Worm (Caenorhabditis elegans) whole organism, late embryonic: ENCODE results near the gene Y51H4A.13.

ENCODE experiments used
- T23F11.4 ChIP-seq: fragments of 200-800 bp; sonication (Bioruptor generic); optimal IDR thresholded peaks from 2 replicates; lab custom pipeline; 2018; ENCODE audit warnings: mild to moderate bottlenecking, missing genetic modification characterization, missing compliant biosample characterization
- ahr-1 ChIP-seq: sonication (generic microtip); optimal IDR thresholded peaks from 2 replicates; lab custom pipeline; 2016; ENCODE audit warnings: missing genetic modification characterization, missing compliant biosample characterization
- mec-3 ChIP-seq: sonication (generic microtip); optimal IDR thresholded peaks from 2 replicates; lab custom pipeline; 2016; ENCODE audit warnings: borderline replicate concordance, missing genetic modification characterization, missing compliant biosample characterization
- nfya-1 ChIP-seq: sonication (generic microtip); optimal IDR thresholded peaks from 2 replicates; lab custom pipeline; 2017; ENCODE audit warnings: missing genetic modification characterization, mild to moderate bottlenecking, missing compliant biosample characterization, antibody characterized with exemption, moderate library complexity
- nhr-11 ChIP-seq: fragments of 150-350 bp; optimal IDR thresholded peaks from 2 replicates; lab custom pipeline; 2014; ENCODE audit warnings: missing biosample characterization, missing genetic modification characterization
- pha-4 ChIP-seq: fragments of 150-350 bp; optimal IDR thresholded peaks from 2 replicates; lab custom pipeline; 2018; ENCODE audit warnings: missing biosample characterization, missing genetic modification reagents, missing genetic modification characterization
- pqm-1 ChIP-seq: sonication (generic microtip); optimal IDR thresholded peaks from 2 replicates; lab custom pipeline; 2016; ENCODE audit warnings: missing genetic modification characterization, missing compliant biosample characterization
- unc-86 ChIP-seq: sonication (generic microtip); optimal IDR thresholded peaks from 2 replicates; lab custom pipeline; 2016; ENCODE audit warnings: missing genetic modification characterization, missing compliant biosample characterization
- ztf-16 ChIP-seq: sonication (generic microtip); optimal IDR thresholded peaks from 2 replicates; lab custom pipeline; 2017; ENCODE audit warnings: missing genetic modification characterization, missing compliant biosample characterization

DNA sequence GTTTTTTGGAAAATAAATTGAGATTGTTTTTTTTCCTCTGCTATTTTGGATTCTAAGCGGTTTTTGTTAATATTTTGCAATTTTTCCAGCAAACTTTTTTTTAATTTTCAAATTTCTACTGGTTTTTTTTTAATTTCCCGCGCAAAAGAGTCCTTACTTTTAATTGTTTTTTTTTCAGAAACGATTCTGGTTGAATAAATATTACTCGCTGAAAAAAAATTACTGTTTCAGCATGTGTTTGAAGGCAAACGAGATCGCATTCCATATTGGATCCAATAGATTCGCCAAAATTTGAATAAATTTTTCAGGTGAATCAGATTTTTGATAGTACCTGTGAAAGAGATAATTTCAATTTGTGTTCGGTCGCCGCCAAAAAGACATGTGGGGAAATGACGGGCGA lies 16.4 kb downstream of the Y51H4A.13 start:
- no peak for TF ChIP-seq pqm-1 (tag; lab: Kevin White, UChicago)
- TF ChIP-seq nfya-1: no peak
- TF ChIP-seq T23F11.4 (GFP tag; lab: Kevin White, UChicago): no peak
- no peak for TF ChIP-seq ahr-1 (tag; lab: Kevin White, UChicago)
- no peak for TF ChIP-seq ztf-16 (tag; lab: Kevin White, UChicago)
- TF ChIP-seq mec-3 (tag; lab: Kevin White, UChicago): no peak
- TF ChIP-seq pha-4 (tag; lab: Kevin White, UChicago): no peak
- TF ChIP-seq unc-86 (tag; lab: Kevin White, UChicago): no peak
- TF ChIP-seq nhr-11 (tag; lab: Kevin White, UChicago): no peak
